Worm (Caenorhabditis elegans): ENCODE measurements around the gene C33C12.7.

DNA sequence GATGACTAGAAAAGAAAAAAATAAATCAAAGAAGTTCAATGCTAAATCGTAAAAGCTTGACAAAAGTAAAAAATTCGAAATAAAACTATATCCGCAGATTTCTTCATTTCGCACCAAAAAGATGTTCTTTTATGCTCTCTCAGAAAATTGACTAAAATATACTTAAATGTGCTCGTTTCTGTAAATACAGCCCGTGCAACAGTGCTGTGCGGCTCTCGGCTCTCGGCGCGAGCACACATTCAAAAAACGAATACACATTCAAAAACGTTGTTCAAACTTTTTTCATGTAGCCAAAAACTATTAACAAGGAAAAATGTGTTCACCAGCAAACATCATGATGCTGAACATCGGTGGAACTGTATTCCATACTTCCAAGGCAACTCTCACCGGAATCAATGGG, 34.5 kb downstream of the C33C12.7 start, which contains the start of gene C40A11.3:
- TF ChIP-seq ztf-23 (GFP tag; IDR thresholded peaks at IDR 0.05) = no peak
- TF ChIP-seq tab-1 (GFP tag; IDR thresholded peaks at IDR 0.05) = no peak
- no peak for TF ChIP-seq cog-1 (tag; optimal IDR thresholded peaks at IDR 0.05)
- no peak for TF ChIP-seq med-1 (GFP tag; optimal IDR thresholded peaks at IDR 0.05; ENCODE audit: insufficient read depth)
- no peak for TF ChIP-seq klf-2 (GFP tag; conservative IDR thresholded peaks at IDR 0.05)
- TF ChIP-seq ztf-29 (GFP tag; IDR thresholded peaks at IDR 0.05) = no peak
- no peak for TF ChIP-seq T22C8.4 (GFP tag; IDR thresholded peaks at IDR 0.05)

Data from whole organism, midembryonic.